Worm (Caenorhabditis elegans): ENCODE data around the gene Y42H9B.3.

DNA sequence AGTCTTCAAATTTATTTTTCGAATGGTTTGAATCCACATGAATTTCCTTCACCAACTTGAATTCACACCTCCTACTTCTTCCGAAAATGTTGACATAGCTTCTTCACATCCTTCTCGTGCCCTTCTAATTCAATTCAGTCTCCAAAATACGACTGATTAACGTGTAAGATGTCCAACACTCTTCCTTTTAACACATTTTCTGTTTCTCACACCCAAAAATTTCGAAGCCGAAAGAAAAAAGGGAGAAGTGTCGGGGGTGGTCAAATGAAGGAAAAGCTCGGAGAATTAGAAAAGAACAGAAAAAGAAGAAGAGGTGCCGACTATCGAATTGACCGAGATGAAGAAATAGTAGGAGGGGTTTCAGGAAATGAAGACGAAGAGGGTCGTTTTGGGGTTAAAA lies 40.5 kb upstream of the Y42H9B.3 start:
- TF ChIP-seq him-1 (tag; optimal IDR thresholded peaks at IDR 0.05) (no peak), dao-5 (tag; optimal IDR thresholded peaks at IDR 0.05) (no peak), W03F9.2 (tag; optimal IDR thresholded peaks at IDR 0.05) (no peak)
